Fruit fly (Drosophila melanogaster) whole organism: ENCODE data around the gene Sfp77F.

Experiments
- CG8478 ChIP-seq: fragments of >200 bp; optimal IDR thresholded peaks from 2 replicates; lab custom pipeline; 2018; ENCODE audit warnings: inconsistent platforms
- pan ChIP-seq: fragments of >200 bp; optimal IDR thresholded peaks from 2 replicates; lab custom pipeline; 2017
- usp ChIP-seq: fragments of >200 bp; optimal IDR thresholded peaks from 2 replicates; lab custom pipeline; 2017; ENCODE audit warnings: missing biosample characterization, missing genetic modification characterization, mixed read lengths

DNA sequence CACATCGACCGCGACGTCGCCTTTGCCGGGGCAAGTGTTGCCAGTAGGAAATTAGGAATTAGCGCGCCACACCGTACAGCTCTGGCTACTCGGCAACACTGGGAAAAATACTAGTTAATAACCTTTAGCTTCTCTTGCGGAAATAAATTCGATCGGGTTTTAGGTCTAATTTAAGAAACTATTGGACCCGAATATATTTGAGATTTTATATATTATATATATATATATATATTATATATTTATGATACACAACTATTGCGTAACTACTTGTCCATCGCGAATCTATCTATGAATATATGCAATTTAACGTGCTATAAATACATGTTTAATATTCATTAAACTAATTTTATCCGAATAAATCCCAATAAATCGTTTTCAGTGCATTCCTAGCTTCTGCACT lies 17.2 kb upstream of the Sfp77F start:
- TF ChIP-seq usp (GFP tag; lab: Kevin White, UChicago), result no peak
- no peak for TF ChIP-seq CG8478 (lab: Kevin White, UChicago)
- no peak for TF ChIP-seq pan
